Fruit fly (Drosophila melanogaster) whole organism, embryonic: Measurements from ENCODE around the gene osp.

Experiments used
- Abd-B ChIP-seq: fragments of 200-800 bp; sonication (Bioruptor generic); optimal IDR thresholded peaks from 2 replicates; lab custom pipeline; 2018; ENCODE audit warnings: missing biosample characterization, mild to moderate bottlenecking, missing genetic modification characterization, moderate library complexity
- Ada2b ChIP-seq: fragments of 200-800 bp; sonication (Bioruptor generic); IDR thresholded peaks from 2 replicates; pipeline ENCODE4 v1.3.6; 2022; ENCODE audit warnings: missing biosample characterization, missing genetic modification characterization
- CG10431 ChIP-seq: fragments of 200-800 bp; sonication (Bioruptor generic); optimal IDR thresholded peaks from 3 replicates; lab custom pipeline; 2018; ENCODE audit warnings: missing biosample characterization, mild to moderate bottlenecking, missing genetic modification characterization
- CG10543 ChIP-seq: fragments of 200-800 bp; sonication (Bioruptor generic); optimal IDR thresholded peaks from 3 replicates; lab custom pipeline; 2017; ENCODE audit warnings: missing biosample characterization, mild to moderate bottlenecking, missing genetic modification characterization, moderate library complexity
- CG11560 ChIP-seq: fragments of 200-800 bp; sonication (Bioruptor generic); IDR thresholded peaks from 3 replicates; pipeline ENCODE4 v1.3.6; 2022; ENCODE audit warnings: missing biosample characterization, missing genetic modification characterization
- CG12659 ChIP-seq: fragments of 200-800 bp; sonication (Bioruptor generic); optimal IDR thresholded peaks from 3 replicates; lab custom pipeline; 2017; ENCODE audit warnings: mild to moderate bottlenecking, missing biosample characterization, missing genetic modification reagents, missing genetic modification characterization
- CG14710 ChIP-seq: fragments of 200-800 bp; sonication (Bioruptor generic); optimal IDR thresholded peaks from 3 replicates; lab custom pipeline; 2019; ENCODE audit warnings: missing biosample characterization, mild to moderate bottlenecking, missing genetic modification characterization, moderate library complexity
- CG15696 ChIP-seq: fragments of 200-800 bp; sonication (Bioruptor generic); optimal IDR thresholded peaks from 2 replicates; lab custom pipeline; 2019; ENCODE audit warnings: missing biosample characterization, mild to moderate bottlenecking, missing genetic modification characterization, moderate library complexity
- CG17612 ChIP-seq: fragments of 200-800 bp; sonication (Bioruptor generic); IDR thresholded peaks from 2 replicates; pipeline ENCODE4 v1.3.6; 2022; ENCODE audit warnings: missing biosample characterization, missing genetic modification characterization
- CG17802 ChIP-seq: fragments of 200-800 bp; sonication (Bioruptor generic); optimal IDR thresholded peaks from 2 replicates; lab custom pipeline; 2018; ENCODE audit warnings: missing biosample characterization, mild to moderate bottlenecking, missing genetic modification characterization, moderate library complexity
- CG30020 ChIP-seq: fragments of 200-800 bp; optimal IDR thresholded peaks from 2 replicates; lab custom pipeline; 2019; ENCODE audit warnings: missing biosample characterization, mild to moderate bottlenecking, missing genetic modification characterization, moderate library complexity
- CG30403 ChIP-seq: fragments of 200-800 bp; sonication (Bioruptor generic); optimal IDR thresholded peaks from 3 replicates; lab custom pipeline; 2016; ENCODE audit warnings: missing biosample characterization, missing genetic modification characterization
- CG32767 ChIP-seq: fragments of 200-800 bp; sonication (Bioruptor generic); IDR thresholded peaks from 2 replicates; pipeline ENCODE4 v1.3.6; 2022; ENCODE audit warnings: missing biosample characterization, missing genetic modification characterization
- CG3281 ChIP-seq: fragments of 200-800 bp; sonication (Bioruptor generic); optimal IDR thresholded peaks from 3 replicates; lab custom pipeline; 2017; ENCODE audit warnings: missing biosample characterization, mild to moderate bottlenecking, missing genetic modification characterization
- CG4282 ChIP-seq: fragments of 200-800 bp; sonication (Bioruptor generic); optimal IDR thresholded peaks from 2 replicates; lab custom pipeline; 2016; ENCODE audit warnings: missing biosample characterization, missing genetic modification characterization
- CG4854 ChIP-seq: fragments of 200-800 bp; sonication (Bioruptor generic); optimal IDR thresholded peaks from 2 replicates; lab custom pipeline; 2016; ENCODE audit warnings: missing biosample characterization, missing genetic modification characterization, inconsistent platforms
- CG5180 ChIP-seq: fragments of 200-800 bp; sonication (Bioruptor generic); optimal IDR thresholded peaks from 3 replicates; lab custom pipeline; 2017; ENCODE audit warnings: missing biosample characterization, missing genetic modification characterization, mild to moderate bottlenecking, moderate library complexity, missing genetic modification reagents
- CG5245 ChIP-seq: fragments of 200-800 bp; sonication (Bioruptor generic); optimal IDR thresholded peaks from 3 replicates; lab custom pipeline; 2016; ENCODE audit warnings: missing biosample characterization, missing genetic modification characterization
- CG8089 ChIP-seq: fragments of 200-800 bp; sonication (Bioruptor generic); optimal IDR thresholded peaks from 3 replicates; lab custom pipeline; 2016; ENCODE audit warnings: missing biosample characterization, missing genetic modification characterization
- CG9932 ChIP-seq: fragments of 200-800 bp; sonication (Bioruptor generic); IDR thresholded peaks from 2 replicates; pipeline ENCODE4 v1.3.6; 2022; ENCODE audit warnings: missing biosample characterization, missing genetic modification characterization
- Camta ChIP-seq: fragments of 200-800 bp; sonication (Bioruptor generic); optimal IDR thresholded peaks from 2 replicates; lab custom pipeline; 2016; ENCODE audit warnings: missing biosample characterization, missing genetic modification characterization
- CrebB ChIP-seq: fragments of 200-800 bp; sonication (Bioruptor generic); optimal IDR thresholded peaks from 3 replicates; lab custom pipeline; 2018; ENCODE audit warnings: missing biosample characterization, mild to moderate bottlenecking, missing genetic modification characterization
- Dip2 ChIP-seq: fragments of 200-800 bp; sonication (Bioruptor generic); IDR thresholded peaks from 2 replicates; pipeline ENCODE4 v1.3.6; 2022; ENCODE audit warnings: missing biosample characterization, missing genetic modification characterization
- ERR ChIP-seq: fragments of 200-800 bp; sonication (Bioruptor generic); optimal IDR thresholded peaks from 2 replicates; lab custom pipeline; 2016; ENCODE audit warnings: missing biosample characterization, missing genetic modification characterization
- Eip74EF ChIP-seq, 2 experiments: fragments of 200-800 bp in 1 of 2; fragments of >200 bp in 1 of 2; sonication (Bioruptor generic) in 1 of 2; optimal IDR thresholded peaks; 2 replicates each; lab custom pipeline; 2017 to 2019; ENCODE audit warnings: missing biosample characterization in 2 of 2, missing genetic modification characterization in 2 of 2, mild to moderate bottlenecking in 1 of 2, moderate library complexity in 1 of 2
- Nf-YB ChIP-seq: fragments of 200-800 bp; sonication (Bioruptor generic); optimal IDR thresholded peaks from 3 replicates; lab custom pipeline; 2019; ENCODE audit warnings: missing biosample characterization, mild to moderate bottlenecking, missing genetic modification characterization, moderate library complexity
- Optix ChIP-seq: fragments of 200-800 bp; sonication (Bioruptor generic); IDR thresholded peaks from 3 replicates; pipeline ENCODE4 v1.3.6; 2022; ENCODE audit warnings: missing biosample characterization, missing genetic modification characterization
- Rfx ChIP-seq: fragments of 200-800 bp; sonication (Bioruptor generic); IDR thresholded peaks from 2 replicates; pipeline ENCODE4 v1.3.6; 2022; ENCODE audit warnings: missing biosample characterization, missing genetic modification characterization
- Sox102F ChIP-seq: fragments of 200-800 bp; sonication (Bioruptor generic); optimal IDR thresholded peaks from 2 replicates; lab custom pipeline; 2018; ENCODE audit warnings: missing biosample characterization, mild to moderate bottlenecking, missing genetic modification characterization, moderate library complexity
- Xbp1 ChIP-seq: fragments of 200-800 bp; sonication (Bioruptor generic); optimal IDR thresholded peaks from 3 replicates; lab custom pipeline; 2016; ENCODE audit warnings: missing biosample characterization, mild to moderate bottlenecking, missing genetic modification characterization
- ato ChIP-seq: fragments of 200-800 bp; sonication (Bioruptor generic); IDR thresholded peaks from 2 replicates; pipeline ENCODE4 v1.3.6; 2022; ENCODE audit warnings: missing biosample characterization, missing genetic modification characterization; ENCODE audit not compliant: partially characterized antibody
- chinmo ChIP-seq: fragments of 200-800 bp; sonication (Bioruptor generic); IDR thresholded peaks from 4 replicates; pipeline ENCODE4 v1.3.6; 2022; ENCODE audit warnings: missing biosample characterization, missing genetic modification characterization; ENCODE audit not compliant: partially characterized antibody
- crp ChIP-seq, 2 experiments: fragments of 200-800 bp; sonication (Bioruptor generic); optimal IDR thresholded peaks; 2 replicates in 1 of 2; 3 replicates in 1 of 2; lab custom pipeline; 2017; ENCODE audit warnings: missing biosample characterization in 2 of 2, missing genetic modification characterization in 2 of 2, mild to moderate bottlenecking in 1 of 2, moderate library complexity in 1 of 2
- fd64A ChIP-seq: fragments of 200-800 bp; sonication (Bioruptor generic); optimal IDR thresholded peaks from 3 replicates; lab custom pipeline; 2018; ENCODE audit warnings: missing biosample characterization, mild to moderate bottlenecking, missing genetic modification characterization
- gfzf ChIP-seq: fragments of 200-800 bp; sonication (Bioruptor generic); optimal IDR thresholded peaks from 2 replicates; lab custom pipeline; 2016; ENCODE audit warnings: missing biosample characterization, mild to moderate bottlenecking, missing genetic modification characterization, moderate library complexity
- grn ChIP-seq: fragments of 200-800 bp; sonication (Bioruptor generic); optimal IDR thresholded peaks from 3 replicates; lab custom pipeline; 2017; ENCODE audit warnings: missing biosample characterization, missing genetic modification characterization
- hbn ChIP-seq: fragments of 200-800 bp; sonication (Bioruptor generic); IDR thresholded peaks from 2 replicates; pipeline ENCODE4 v1.3.6; 2022; ENCODE audit warnings: missing biosample characterization, missing genetic modification characterization; ENCODE audit not compliant: partially characterized antibody
- jing ChIP-seq: fragments of 200-800 bp; sonication (Bioruptor generic); optimal IDR thresholded peaks from 2 replicates; lab custom pipeline; 2018; ENCODE audit warnings: missing biosample characterization, mild to moderate bottlenecking, missing genetic modification characterization
- otp ChIP-seq: fragments of 200-800 bp; sonication (Bioruptor generic); IDR thresholded peaks from 3 replicates; pipeline ENCODE4, ENCODE4 v1.3.6; 2022; ENCODE audit warnings: missing biosample characterization, missing genetic modification characterization
- peb ChIP-seq: fragments of 200-800 bp; sonication (Bioruptor generic); IDR thresholded peaks from 2 replicates; pipeline ENCODE4 v1.3.6; 2022; ENCODE audit warnings: missing biosample characterization, missing genetic modification characterization
- pita ChIP-seq: fragments of 200-800 bp; sonication (Bioruptor generic); optimal IDR thresholded peaks from 2 replicates; lab custom pipeline; 2017; ENCODE audit warnings: missing biosample characterization, mild to moderate bottlenecking, missing genetic modification characterization
- salm ChIP-seq: fragments of 200-800 bp; sonication (Bioruptor generic); optimal IDR thresholded peaks from 2 replicates; lab custom pipeline; 2018; ENCODE audit warnings: missing biosample characterization, mild to moderate bottlenecking, missing genetic modification characterization
- shn ChIP-seq: fragments of 200-800 bp; sonication (Bioruptor generic); optimal IDR thresholded peaks from 3 replicates; lab custom pipeline; 2016; ENCODE audit warnings: missing biosample characterization, missing genetic modification characterization
- ssp ChIP-seq: fragments of 200-800 bp; sonication (Bioruptor generic); IDR thresholded peaks from 2 replicates; pipeline ENCODE4 v1.3.6; 2022; ENCODE audit warnings: missing biosample characterization, missing genetic modification characterization
- tna ChIP-seq: fragments of 200-800 bp; sonication (Bioruptor generic); IDR thresholded peaks from 2 replicates; pipeline ENCODE4 v1.3.6; 2022; ENCODE audit warnings: missing biosample characterization, missing genetic modification characterization; ENCODE audit not compliant: partially characterized antibody
- vfl ChIP-seq: fragments of 200-800 bp; sonication (Bioruptor generic); optimal IDR thresholded peaks from 2 replicates; lab custom pipeline; 2016; ENCODE audit warnings: missing biosample characterization, missing genetic modification characterization
- vnd ChIP-seq: fragments of 200-800 bp; sonication (Bioruptor generic); IDR thresholded peaks from 3 replicates; pipeline ENCODE4 v1.3.6; 2022; ENCODE audit warnings: missing biosample characterization, missing genetic modification characterization; ENCODE audit not compliant: partially characterized antibody
- zen ChIP-seq: fragments of 200-800 bp; sonication (Bioruptor generic); optimal IDR thresholded peaks from 3 replicates; lab custom pipeline; 2018; ENCODE audit warnings: missing biosample characterization, mild to moderate bottlenecking, missing genetic modification characterization, moderate library complexity
- zfh1 ChIP-seq: fragments of 200-800 bp; sonication (Bioruptor generic); IDR thresholded peaks from 3 replicates; pipeline ENCODE4 v1.3.6; 2022; ENCODE audit warnings: missing biosample characterization, missing genetic modification characterization

osp gene

DNA sequence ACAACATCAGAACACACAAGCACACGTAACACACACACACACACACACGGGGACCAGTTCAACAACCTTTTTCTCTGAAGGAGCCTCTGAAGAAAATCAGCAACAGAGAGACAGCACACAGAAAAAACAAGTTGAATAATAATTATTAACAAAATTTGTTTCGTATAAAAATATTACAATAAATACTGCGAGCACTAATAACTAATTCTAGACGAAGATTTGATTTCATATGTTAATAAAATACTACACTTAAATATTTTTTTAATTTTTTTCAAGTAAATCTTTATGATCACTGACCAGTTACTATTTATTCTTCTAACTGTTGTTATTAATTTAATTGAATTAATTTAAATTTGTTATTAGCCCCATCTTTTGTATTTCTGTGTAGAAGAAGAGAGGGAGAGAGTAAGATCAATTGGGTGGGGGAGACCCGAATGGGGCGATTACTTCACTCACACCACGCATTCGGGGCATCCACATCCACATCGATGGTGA lies 14.5 kb downstream of the osp start (continued):
- TF ChIP-seq CG9932 (GFP tag; lab: Robert Waterston, UW), result no peak
- TF ChIP-seq CG11560, result no peak
- no peak for TF ChIP-seq vfl
- peak in 1 of 2 experiments; percentile 89 for TF ChIP-seq Eip74EF (GFP tag; optimal IDR thresholded peaks at IDR 0.05; lab: Kevin White, UChicago)
- peak; percentile 67 for TF ChIP-seq CG30020 (tag; lab: Kevin White, UChicago)
- no peak for TF ChIP-seq pita
- peak; percentile 97 for TF ChIP-seq CG14710
- TF ChIP-seq ssp (GFP tag; lab: Robert Waterston, UW), result peak; percentile 63; the same call in 1 of the 2 replicates
- TF ChIP-seq ERR (GFP tag; lab: Kevin White, UChicago), result no peak
- TF ChIP-seq Sox102F (GFP tag; lab: Kevin White, UChicago), result peak; percentile 81
- no peak for TF ChIP-seq CG4854 (GFP tag; lab: Kevin White, UChicago)
- TF ChIP-seq CG32767 (GFP tag; lab: Robert Waterston, UW), result peak; percentile 67; the same call in 1 of the 2 replicates
- TF ChIP-seq Dip2 (GFP tag; lab: Robert Waterston, UW), result no peak
- no peak for TF ChIP-seq CG10543 (GFP tag; lab: Kevin White, UChicago)
- TF ChIP-seq CG5180 (GFP tag; lab: Kevin White, UChicago), result peak; percentile 54
- 0 out of 3 replicates have a peak, but pooled peaks have one; percentile 45 for TF ChIP-seq zfh1
- no peak for TF ChIP-seq Ada2b (GFP tag; lab: Robert Waterston, UW)
- TF ChIP-seq otp (GFP tag; lab: Robert Waterston, UW), result no peak
- peak; percentile 48 for TF ChIP-seq Xbp1
- no peak for TF ChIP-seq crp (GFP tag; optimal IDR thresholded peaks at IDR 0.05; lab: Kevin White, UChicago)
- no peak for TF ChIP-seq shn (GFP tag; lab: Kevin White, UChicago)
- no peak for TF ChIP-seq vnd
- TF ChIP-seq CG8089 (GFP tag; lab: Kevin White, UChicago), result no peak
- TF ChIP-seq Camta, result no peak
- TF ChIP-seq CrebB, result no peak
- TF ChIP-seq CG15696, result peak; percentile 72
- TF ChIP-seq CG3281 (GFP tag; lab: Kevin White, UChicago), result peak; percentile 23
- no peak for TF ChIP-seq fd64A
- no peak for TF ChIP-seq CG4282 (GFP tag; lab: Kevin White, UChicago)
- no peak for TF ChIP-seq Optix (GFP tag; lab: Robert Waterston, UW)
- peak; percentile 63; the same call in 1 of the 2 replicates for TF ChIP-seq peb (GFP tag; lab: Robert Waterston, UW)
- peak; percentile 51 for TF ChIP-seq CG12659 (GFP tag; lab: Kevin White, UChicago)
- TF ChIP-seq CG17612 (GFP tag; lab: Robert Waterston, UW), result no peak
- peak; percentile 64 for TF ChIP-seq CG30403 (GFP tag; lab: Kevin White, UChicago)
- no peak for TF ChIP-seq grn
- TF ChIP-seq ato, result no peak
- peak; percentile 30 for TF ChIP-seq CG5245
- no peak for TF ChIP-seq Rfx (GFP tag; lab: Robert Waterston, UW)
- no peak for TF ChIP-seq hbn (GFP tag; lab: Robert Waterston, UW)
- no peak for TF ChIP-seq tna (GFP tag; lab: Robert Waterston, UW)
- peak; percentile 74 for TF ChIP-seq zen (tag; lab: Kevin White, UChicago)
- TF ChIP-seq gfzf (GFP tag; lab: Kevin White, UChicago), result no peak
- peak; percentile 74 for TF ChIP-seq Nf-YB (GFP tag; lab: Kevin White, UChicago)
- no peak for TF ChIP-seq chinmo
- TF ChIP-seq salm (tag; lab: Kevin White, UChicago), result peak; percentile 63
- peak; percentile 18 for TF ChIP-seq CG10431 (GFP tag; lab: Kevin White, UChicago)
- peak; percentile 32 for TF ChIP-seq CG17802
- TF ChIP-seq jing (GFP tag; lab: Kevin White, UChicago), result no peak
- peak; percentile 67 for TF ChIP-seq Abd-B (GFP tag; lab: Kevin White, UChicago)
